Worm (Caenorhabditis elegans) whole organism, late embryonic: Measurements from ENCODE around the gene paqr-1.

ENCODE experiments used
- fkh-10 ChIP-seq: fragments of 150-350 bp; optimal IDR thresholded peaks from 2 replicates; lab custom pipeline; 2014; ENCODE audit warnings: missing biosample characterization, missing genetic modification reagents, missing genetic modification characterization
- nfya-1 ChIP-seq: sonication (generic microtip); optimal IDR thresholded peaks from 2 replicates; lab custom pipeline; 2017; ENCODE audit warnings: missing genetic modification characterization, mild to moderate bottlenecking, missing compliant biosample characterization, antibody characterized with exemption, moderate library complexity
- pat-9 ChIP-seq: fragments of 200-800 bp; sonication (Bioruptor generic); optimal IDR thresholded peaks from 2 replicates; lab custom pipeline; 2018; ENCODE audit warnings: mild to moderate bottlenecking, missing genetic modification characterization, moderate library complexity, missing compliant biosample characterization

ce11 chrIV:6582604-6583003, 27.4 kb upstream of the paqr-1 start, which contains the start of gene odr-8:
- no peak for TF ChIP-seq fkh-10 (GFP tag; lab: Kevin White, UChicago)
- TF ChIP-seq pat-9 (tag; lab: Kevin White, UChicago): no peak
- TF ChIP-seq nfya-1: no peak
